Fruit fly (Drosophila melanogaster): ENCODE measurements around the gene Pka-C1.

DNA sequence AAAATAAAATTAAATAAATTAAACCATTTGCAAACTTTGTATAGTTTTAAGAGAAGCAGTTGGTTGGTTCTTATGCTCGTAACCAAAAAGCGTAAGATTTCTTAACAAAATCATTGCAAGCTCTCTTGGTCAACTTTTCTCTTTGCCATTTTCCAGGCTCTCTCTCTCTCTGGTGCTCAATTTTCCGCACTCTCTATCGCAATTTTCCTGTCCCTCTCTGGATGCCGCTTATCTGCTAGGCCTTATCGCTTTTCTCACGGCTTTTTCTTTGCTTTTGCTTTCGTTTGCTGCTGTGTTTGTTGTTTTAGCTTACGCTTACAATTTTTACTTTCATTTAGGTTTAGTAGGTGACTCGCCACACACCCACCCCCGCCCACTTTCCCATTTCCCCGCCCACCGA lies 45.5 kb upstream of the Pka-C1 start:
- no peak for TF ChIP-seq h (optimal IDR thresholded peaks at IDR 0.05)
- no peak for TF ChIP-seq Sin3A (optimal IDR thresholded peaks at IDR 0.05)
- no peak for TF ChIP-seq Myc (optimal IDR thresholded peaks at IDR 0.05)
